Fruit fly (Drosophila melanogaster): ENCODE data around the gene CG4733.

DNA sequence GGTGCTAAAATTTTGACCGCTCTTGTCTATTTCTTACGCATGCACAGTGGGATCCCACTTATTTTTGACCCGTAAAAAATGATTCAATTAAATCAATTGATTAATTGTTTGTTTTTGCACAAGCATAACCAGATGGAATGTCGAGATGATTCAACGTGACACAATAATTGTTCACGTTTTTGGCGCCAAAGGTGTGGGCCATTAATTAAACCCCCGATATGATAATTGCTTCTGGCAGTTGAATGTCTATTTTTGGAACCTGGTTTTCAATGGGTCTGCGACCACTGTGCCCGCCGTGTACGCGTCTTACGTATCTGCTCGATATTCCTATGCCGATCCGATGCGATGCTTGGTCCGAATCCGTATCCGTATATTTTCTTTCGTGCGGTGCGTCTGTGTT lies 1.6 kb downstream of the CG4733 start:
- no peak for TF ChIP-seq br (GFP tag; optimal IDR thresholded peaks at IDR 0.05)
- no peak for TF ChIP-seq woc (GFP tag; optimal IDR thresholded peaks at IDR 0.05)
- TF ChIP-seq usp (GFP tag; optimal IDR thresholded peaks at IDR 0.05), result no peak
- no peak for TF ChIP-seq pan (optimal IDR thresholded peaks at IDR 0.05)
